Worm (Caenorhabditis elegans) whole organism, mixed stage, embryonic: ENCODE results near the gene F56D6.19.

Experiments used
- M03D4.4 ChIP-seq: sonication (generic microtip); optimal IDR thresholded peaks from 2 replicates; lab custom pipeline; 2017; ENCODE audit warnings: mild to moderate bottlenecking, missing genetic modification characterization, missing compliant biosample characterization
- blmp-1 ChIP-seq: fragments of 150-350 bp; optimal IDR thresholded peaks from 2 replicates; lab custom pipeline; 2014; ENCODE audit warnings: missing biosample characterization, missing genetic modification characterization
- ceh-39 ChIP-seq: fragments of 150-350 bp; optimal IDR thresholded peaks from 2 replicates; lab custom pipeline; 2014; ENCODE audit warnings: missing biosample characterization, missing genetic modification characterization
- ceh-43 ChIP-seq: fragments of 200-800 bp; sonication (Bioruptor generic); optimal IDR thresholded peaks from 2 replicates; lab custom pipeline; 2018; ENCODE audit warnings: mild to moderate bottlenecking, missing genetic modification characterization, moderate library complexity, missing compliant biosample characterization
- ceh-83 ChIP-seq: fragments of 200-800 bp; sonication (Bioruptor generic); optimal IDR thresholded peaks from 2 replicates; lab custom pipeline; 2018; ENCODE audit warnings: mild to moderate bottlenecking, missing genetic modification characterization, missing compliant biosample characterization
- ces-1 ChIP-seq: fragments of 150-350 bp; optimal IDR thresholded peaks from 2 replicates; lab custom pipeline; 2014; ENCODE audit warnings: missing biosample characterization, missing genetic modification reagents, missing genetic modification characterization
- cnd-1 ChIP-seq: fragments of 200-800 bp; sonication (Bioruptor generic); optimal IDR thresholded peaks from 2 replicates; lab custom pipeline; 2018; ENCODE audit warnings: mild to moderate bottlenecking, missing genetic modification characterization, missing compliant biosample characterization
- drap-1 ChIP-seq: fragments of 200-800 bp; sonication (Bioruptor generic); optimal IDR thresholded peaks from 3 replicates; lab custom pipeline; 2018; ENCODE audit warnings: mild to moderate bottlenecking, missing genetic modification characterization, missing compliant biosample characterization
- elt-1 ChIP-seq: sonication (generic microtip); optimal IDR thresholded peaks from 2 replicates; lab custom pipeline; 2017; ENCODE audit warnings: missing genetic modification characterization, mild to moderate bottlenecking, missing compliant biosample characterization, antibody characterized with exemption, moderate library complexity, borderline replicate concordance; ENCODE audit not compliant: insufficient read depth
- elt-3 ChIP-seq: fragments of 150-350 bp; optimal IDR thresholded peaks from 2 replicates; lab custom pipeline; 2014; ENCODE audit warnings: missing biosample characterization, missing genetic modification characterization
- flh-1 ChIP-seq: fragments of 200-800 bp; sonication (Bioruptor generic); optimal IDR thresholded peaks from 2 replicates; lab custom pipeline; 2018; ENCODE audit warnings: mild to moderate bottlenecking, missing genetic modification characterization, moderate library complexity, missing compliant biosample characterization
- ham-2 ChIP-seq: fragments of 200-800 bp; sonication (Bioruptor generic); optimal IDR thresholded peaks from 2 replicates; lab custom pipeline; 2018; ENCODE audit warnings: mild to moderate bottlenecking, missing genetic modification characterization, missing compliant biosample characterization
- hlh-1 ChIP-seq: fragments of 150-350 bp; optimal IDR thresholded peaks from 2 replicates; lab custom pipeline; 2014; ENCODE audit warnings: missing biosample characterization, missing genetic modification reagents, missing genetic modification characterization
- lin-32 ChIP-seq: fragments of 200-800 bp; sonication (Bioruptor generic); optimal IDR thresholded peaks from 2 replicates; lab custom pipeline; 2018; ENCODE audit warnings: mild to moderate bottlenecking, missing genetic modification characterization, missing compliant biosample characterization
- lsy-2 ChIP-seq: fragments of 150-350 bp; optimal IDR thresholded peaks from 2 replicates; lab custom pipeline; 2014; ENCODE audit warnings: missing biosample characterization, missing genetic modification characterization
- mab-5 ChIP-seq: fragments of 150-350 bp; optimal IDR thresholded peaks from 2 replicates; lab custom pipeline; 2014; ENCODE audit warnings: missing biosample characterization, missing genetic modification characterization
- mep-1 ChIP-seq: fragments of 150-350 bp; optimal IDR thresholded peaks from 2 replicates; lab custom pipeline; 2017; ENCODE audit warnings: missing biosample characterization, missing genetic modification reagents, missing genetic modification characterization, inconsistent platforms
- mls-2 ChIP-seq: sonication (generic microtip); optimal IDR thresholded peaks from 2 replicates; lab custom pipeline; 2016; ENCODE audit warnings: mild to moderate bottlenecking, missing genetic modification characterization, moderate library complexity, missing compliant biosample characterization
- nhr-12 ChIP-seq: fragments of 150-350 bp; optimal IDR thresholded peaks from 2 replicates; lab custom pipeline; 2014; ENCODE audit warnings: missing biosample characterization, missing genetic modification characterization
- nhr-2 ChIP-seq: fragments of 150-350 bp; optimal IDR thresholded peaks from 2 replicates; lab custom pipeline; 2014; ENCODE audit warnings: missing biosample characterization, missing genetic modification characterization
- nhr-237 ChIP-seq: fragments of 150-350 bp; optimal IDR thresholded peaks from 2 replicates; lab custom pipeline; 2014; ENCODE audit warnings: missing biosample characterization, missing genetic modification characterization
- nhr-28 ChIP-seq: fragments of 150-350 bp; optimal IDR thresholded peaks from 2 replicates; lab custom pipeline; 2014; ENCODE audit warnings: missing biosample characterization, missing genetic modification characterization
- nhr-76 ChIP-seq: sonication (generic microtip); optimal IDR thresholded peaks from 2 replicates; lab custom pipeline; 2017; ENCODE audit warnings: missing biosample characterization, missing genetic modification characterization
- pha-4 ChIP-seq: fragments of 150-350 bp; optimal IDR thresholded peaks from 2 replicates; lab custom pipeline; 2018; ENCODE audit warnings: missing biosample characterization, missing genetic modification reagents, missing genetic modification characterization
- sem-2 ChIP-seq: fragments of 200-800 bp; sonication (Bioruptor generic); optimal IDR thresholded peaks from 2 replicates; lab custom pipeline; 2018; ENCODE audit warnings: mild to moderate bottlenecking, missing genetic modification characterization, missing compliant biosample characterization
- sptf-1 ChIP-seq: sonication (generic microtip); optimal IDR thresholded peaks from 2 replicates; lab custom pipeline; 2017; ENCODE audit warnings: mild to moderate bottlenecking, missing genetic modification characterization, moderate library complexity, missing compliant biosample characterization
- unc-120 ChIP-seq: sonication (generic microtip); optimal IDR thresholded peaks from 2 replicates; lab custom pipeline; 2017; ENCODE audit warnings: missing genetic modification characterization, missing compliant biosample characterization; ENCODE audit not compliant: poor library complexity, severe bottlenecking
- unc-39 ChIP-seq: fragments of 150-350 bp; optimal IDR thresholded peaks from 2 replicates; lab custom pipeline; 2014; ENCODE audit warnings: missing biosample characterization, missing genetic modification characterization
- unc-62 ChIP-seq: fragments of 150-350 bp; optimal IDR thresholded peaks from 2 replicates; lab custom pipeline; 2014; ENCODE audit warnings: missing biosample characterization, missing genetic modification reagents, missing genetic modification characterization
- zip-8 ChIP-seq: fragments of 150-350 bp; optimal IDR thresholded peaks from 2 replicates; lab custom pipeline; 2014; ENCODE audit warnings: missing biosample characterization, missing genetic modification characterization
- ztf-11 ChIP-seq: fragments of 150-350 bp; optimal IDR thresholded peaks from 2 replicates; lab custom pipeline; 2014; ENCODE audit warnings: missing biosample characterization, missing genetic modification characterization

F56D6.19 gene

DNA sequence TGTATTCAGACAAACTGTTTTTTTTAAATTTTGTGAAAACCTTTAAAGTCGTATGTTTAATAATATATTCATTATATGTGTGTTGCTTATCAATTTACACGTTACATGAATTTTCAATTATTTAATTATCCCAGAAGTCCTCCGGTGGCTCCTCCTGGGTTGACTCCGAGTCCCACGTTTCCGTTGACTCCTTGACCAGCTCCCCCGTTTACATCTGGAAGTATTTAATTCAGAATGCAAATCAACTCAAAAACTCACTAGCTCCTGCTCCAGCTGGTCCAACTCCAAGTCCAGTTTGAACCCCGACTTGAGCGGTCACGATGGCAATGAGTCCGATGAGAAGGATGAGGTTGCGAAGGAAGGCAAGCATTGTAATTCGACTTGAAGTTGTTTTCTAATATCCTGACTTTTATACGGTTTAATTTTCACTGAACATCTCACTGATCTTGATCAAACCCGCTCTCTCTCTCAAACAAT, 20.5 kb upstream of the F56D6.19 start, which contains the start of gene F56D6.8:
TSS of gene F56D6.8 (minus strand) at position 427 of the 477 bp plus-strand sequence.
- TF ChIP-seq ceh-43 (GFP tag; lab: Kevin White, UChicago) (no peak), mab-5 (tag; lab: Kevin White, UChicago) (no peak), ztf-11 (tag; lab: Kevin White, UChicago) (no peak), blmp-1 (tag; lab: Kevin White, UChicago) (no peak), mep-1 (tag; lab: Kevin White, UChicago) (no peak), unc-120 (tag; lab: Kevin White, UChicago) (no peak), nhr-28 (no peak), unc-39 (tag; lab: Kevin White, UChicago) (no peak), pha-4 (tag; lab: Kevin White, UChicago) (no peak), ceh-83 (GFP tag; lab: Kevin White, UChicago) (no peak), ces-1 (GFP tag; lab: Kevin White, UChicago) (no peak), nhr-237 (tag; lab: Kevin White, UChicago) (no peak), lin-32 (GFP tag; lab: Kevin White, UChicago) (no peak), mls-2 (tag; lab: Kevin White, UChicago) (no peak), ham-2 (GFP tag; lab: Kevin White, UChicago) (no peak), drap-1 (GFP tag; lab: Kevin White, UChicago) (no peak), elt-1 (no peak), flh-1 (GFP tag; lab: Kevin White, UChicago) (no peak), lsy-2 (tag; lab: Kevin White, UChicago) (no peak), unc-62 (GFP tag; lab: Kevin White, UChicago) (no peak)

ce11 chrIV:3894770-3895169, 19.8 kb upstream of the F56D6.19 start, which contains the start of gene dct-8:
dct-8 (plus strand) TSS chrIV:3895070.
- no peak for TF ChIP-seq nhr-28
- no peak for TF ChIP-seq lsy-2 (tag; lab: Kevin White, UChicago)
- no peak for TF ChIP-seq mab-5 (tag; lab: Kevin White, UChicago)
- no peak for TF ChIP-seq pha-4 (tag; lab: Kevin White, UChicago)
- TF ChIP-seq cnd-1 (tag; lab: Kevin White, UChicago) = no peak
- TF ChIP-seq nhr-2 (tag; lab: Kevin White, UChicago) = no peak
- no peak for TF ChIP-seq unc-62 (GFP tag; lab: Kevin White, UChicago)
- TF ChIP-seq sem-2 = no peak
- no peak for TF ChIP-seq M03D4.4 (tag; lab: Kevin White, UChicago)
- TF ChIP-seq sptf-1 (tag; lab: Kevin White, UChicago) = no peak
- no peak for TF ChIP-seq nhr-237 (tag; lab: Kevin White, UChicago)
- TF ChIP-seq ham-2 (GFP tag; lab: Kevin White, UChicago) = no peak
- TF ChIP-seq ces-1 (GFP tag; lab: Kevin White, UChicago) = no peak
- TF ChIP-seq nhr-76 (tag; lab: Kevin White, UChicago) = no peak
- TF ChIP-seq ceh-43 (GFP tag; lab: Kevin White, UChicago) = no peak
- TF ChIP-seq ztf-11 (tag; lab: Kevin White, UChicago) = no peak

DNA sequence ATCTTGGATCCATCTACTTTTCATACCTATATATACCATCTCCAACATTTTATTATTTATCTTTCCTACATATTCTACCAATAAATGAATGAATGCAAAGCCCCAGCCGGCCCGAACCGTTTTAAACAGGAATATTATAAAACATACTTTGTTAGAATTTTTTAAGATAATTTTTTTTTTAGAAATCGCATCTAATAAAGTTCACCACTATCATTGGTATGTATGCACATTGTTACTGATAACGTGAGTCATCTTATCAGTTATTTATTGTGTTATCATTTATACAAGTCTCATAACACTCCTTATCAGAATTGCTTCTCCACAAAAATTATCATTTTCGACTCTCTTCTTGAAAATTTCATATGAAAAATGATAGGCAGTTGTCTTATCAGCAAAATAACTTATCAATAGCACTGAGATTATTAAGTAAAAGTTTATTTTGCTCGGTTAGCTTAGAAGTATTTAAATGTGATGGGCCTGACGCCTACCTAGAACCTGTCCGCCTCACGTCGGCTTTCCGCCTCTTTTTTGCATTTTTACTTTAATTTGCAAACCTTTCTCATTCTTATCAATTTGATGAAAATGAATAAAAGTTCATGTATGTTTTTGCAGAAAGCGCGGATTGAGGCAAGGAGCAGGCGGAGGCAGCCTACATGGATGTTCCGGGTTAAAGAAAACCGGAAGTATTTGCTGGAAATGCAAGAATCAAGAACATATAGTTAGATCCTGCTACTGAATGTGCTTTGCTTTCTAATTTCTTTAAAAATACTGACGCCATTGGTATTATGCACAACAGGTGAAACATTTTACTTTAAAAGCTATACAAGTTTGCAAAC, 14.6 kb upstream of the F56D6.19 start, which contains the start of gene srz-62:
TSS of gene srz-62 (plus strand) at position 786 of the 836 bp plus-strand sequence.
- TF ChIP-seq hlh-1 (no peak), lin-32 (GFP tag; lab: Kevin White, UChicago) (no peak), blmp-1 (tag; lab: Kevin White, UChicago) (no peak), nhr-76 (tag; lab: Kevin White, UChicago) (no peak), ceh-83 (GFP tag; lab: Kevin White, UChicago) (no peak)

DNA sequence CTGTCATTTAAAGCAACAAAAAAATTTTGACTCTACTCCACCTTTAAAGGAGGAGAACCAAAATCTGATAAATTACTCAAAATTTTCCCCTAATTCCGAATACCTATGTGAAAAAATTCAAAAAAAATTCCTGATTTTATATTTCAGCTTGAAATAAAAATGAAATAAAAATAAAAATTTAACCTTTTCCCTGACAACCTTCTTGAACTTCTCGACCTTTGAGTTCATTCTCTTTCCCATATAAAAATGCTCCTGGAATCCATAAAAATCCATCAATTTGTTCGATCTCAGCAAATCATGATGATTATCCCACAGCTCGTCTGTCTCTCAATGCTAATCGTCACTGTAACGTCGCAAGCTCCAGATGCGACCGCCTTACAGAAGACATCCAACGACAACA, 11.6 kb upstream of the F56D6.19 start, which contains the start of gene F56D6.6:
TSS of gene F56D6.6 (plus strand) at position 301 of the 400 bp plus-strand sequence.
- TF ChIP-seq elt-3 (no peak), ceh-43 (GFP tag; lab: Kevin White, UChicago) (no peak), nhr-76 (tag; lab: Kevin White, UChicago) (no peak), ceh-83 (GFP tag; lab: Kevin White, UChicago) (no peak), unc-39 (tag; lab: Kevin White, UChicago) (no peak), hlh-1 (no peak), nhr-237 (tag; lab: Kevin White, UChicago) (no peak), lin-32 (GFP tag; lab: Kevin White, UChicago) (no peak), sptf-1 (tag; lab: Kevin White, UChicago) (no peak), sem-2 (no peak), M03D4.4 (tag; lab: Kevin White, UChicago) (no peak), zip-8 (tag; lab: Kevin White, UChicago) (no peak), ceh-39 (tag; lab: Kevin White, UChicago) (no peak), unc-120 (tag; lab: Kevin White, UChicago) (no peak), nhr-12 (tag; lab: Kevin White, UChicago) (no peak), elt-1 (no peak), cnd-1 (tag; lab: Kevin White, UChicago) (no peak), nhr-2 (tag; lab: Kevin White, UChicago) (no peak), blmp-1 (tag; lab: Kevin White, UChicago) (no peak)
